Worm (Caenorhabditis elegans) whole organism, L4 larva: ENCODE results near the gene srh-252.

Experiments
- jun-1 ChIP-seq: fragments of 150-350 bp; optimal IDR thresholded peaks from 2 replicates; lab custom pipeline; 2014; ENCODE audit warnings: missing biosample characterization, missing genetic modification reagents, missing genetic modification characterization
- madf-9 ChIP-seq: fragments of 200-800 bp; sonication (Bioruptor generic); conservative IDR thresholded peaks from 2 replicates; pipeline ENCODE4 v1.3.6; 2022; ENCODE audit warnings: missing genetic modification reagents, missing genetic modification characterization, missing compliant biosample characterization
- nhr-11 ChIP-seq: fragments of 150-350 bp; optimal IDR thresholded peaks from 2 replicates; lab custom pipeline; 2014; ENCODE audit warnings: missing biosample characterization, missing genetic modification characterization

DNA sequence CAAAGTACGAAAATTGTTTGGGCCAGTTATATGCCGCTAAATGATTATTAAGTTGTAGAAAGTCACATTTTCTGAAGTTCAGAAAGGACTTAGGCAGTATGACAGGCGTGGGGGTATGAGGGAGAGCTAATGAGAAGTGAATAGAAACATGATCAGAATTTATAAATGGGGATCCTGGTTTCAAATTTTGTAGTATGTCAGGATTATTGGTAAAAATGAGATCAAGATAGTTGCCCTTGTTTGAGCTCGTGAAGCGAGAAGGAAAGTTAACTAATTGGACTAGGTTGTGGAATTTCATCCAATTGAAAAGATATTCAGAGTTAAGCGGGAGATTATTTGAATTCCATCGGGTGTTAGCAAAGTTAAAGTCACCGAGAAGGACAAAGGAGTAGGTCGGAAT lies 9.2 kb upstream of the srh-252 start:
- TF ChIP-seq nhr-11 (no peak), jun-1 (tag; lab: Kevin White, UChicago) (no peak), madf-9 (GFP tag; lab: Robert Waterston, UW) (no peak)
